Fruit fly (Drosophila melanogaster) whole organism: ENCODE data around the gene Peritrophin-15a.

Experiments used
- pan ChIP-seq: fragments of >200 bp; optimal IDR thresholded peaks from 2 replicates; lab custom pipeline; 2017
- psq ChIP-seq: fragments of >200 bp; optimal IDR thresholded peaks from 2 replicates; lab custom pipeline; 2017
- usp ChIP-seq: fragments of >200 bp; optimal IDR thresholded peaks from 2 replicates; lab custom pipeline; 2017; ENCODE audit warnings: missing biosample characterization, missing genetic modification characterization, mixed read lengths

dm6 chr2L:8384985-8385519 lies 10.8 kb downstream of the Peritrophin-15a start:
- TF ChIP-seq psq (lab: Kevin White, UChicago): no peak
- TF ChIP-seq pan (lab: Kevin White, UChicago): no peak
- no peak for TF ChIP-seq usp (GFP tag; lab: Kevin White, UChicago)
